Worm (Caenorhabditis elegans): ENCODE data around the gene Y39A3A.3.

DNA sequence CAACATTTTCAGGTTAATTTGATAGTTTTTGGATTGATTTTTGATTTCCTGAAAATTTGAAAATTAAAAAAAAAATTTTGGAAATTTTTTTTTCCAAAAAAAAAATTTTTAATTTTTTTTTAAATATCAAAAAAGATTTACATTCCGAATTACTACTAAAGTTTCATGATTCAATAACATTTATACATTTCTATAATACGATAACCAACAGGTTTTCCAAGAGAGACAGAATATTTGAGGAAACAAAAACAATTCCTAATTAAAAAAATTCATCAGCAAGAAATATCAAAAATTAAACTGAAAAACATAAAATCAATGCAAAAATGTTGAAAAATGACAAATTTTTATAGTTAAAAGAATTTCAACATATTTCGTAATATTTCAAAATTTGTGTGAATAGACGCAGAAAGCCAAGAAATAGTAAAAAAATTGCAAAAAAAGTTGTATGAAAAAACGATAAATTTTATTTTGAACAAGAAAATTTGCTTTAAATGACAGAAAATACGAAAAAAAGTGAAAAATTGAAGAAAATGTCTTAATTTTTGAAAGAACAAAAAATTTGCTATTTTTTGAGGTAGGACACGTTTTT lies 8.5 kb upstream of the Y39A3A.3 start, which contains the start of gene Y39A3A.4:
- TF ChIP-seq mcd-1 (GFP tag; IDR thresholded peaks at IDR 0.05) (no peak), ets-4 (GFP tag; optimal IDR thresholded peaks at IDR 0.05) (no peak), snpc-4 (GFP tag; optimal IDR thresholded peaks at IDR 0.05) (no peak), snpc-4 (tag; optimal IDR thresholded peaks at IDR 0.05) (no peak), attf-3 (GFP tag; conservative IDR thresholded peaks at IDR 0.05) (no peak), hmg-20 (GFP tag; IDR thresholded peaks at IDR 0.05) (no peak), atf-7 (tag; optimal IDR thresholded peaks at IDR 0.05) (no peak), aptf-3 (GFP tag; IDR thresholded peaks at IDR 0.05) (no peak), unc-62 (GFP tag; optimal IDR thresholded peaks at IDR 0.05) (no peak), Y67H2A.10 (GFP tag; conservative IDR thresholded peaks at IDR 0.05) (no peak), die-1 (tag; optimal IDR thresholded peaks at IDR 0.05) (no peak)
